Fruit fly (Drosophila melanogaster): ENCODE results near the gene Elal.

- TF ChIP-seq bab1 (GFP tag; optimal IDR thresholded peaks at IDR 0.05) (no peak), Mnt (GFP tag; optimal IDR thresholded peaks at IDR 0.05) (no peak), cnc (optimal IDR thresholded peaks at IDR 0.05) (no peak), Hr96 (GFP tag; optimal IDR thresholded peaks at IDR 0.05) (no peak), CG12768 (GFP tag; optimal IDR thresholded peaks at IDR 0.05) (no peak), cic (GFP tag; optimal IDR thresholded peaks at IDR 0.05) (no peak), CG7101 (tag; optimal IDR thresholded peaks at IDR 0.05) (no peak), pad (GFP tag; optimal IDR thresholded peaks at IDR 0.05) (no peak), CG33017 (tag; optimal IDR thresholded peaks at IDR 0.05) (no peak), ovo (GFP tag; optimal IDR thresholded peaks at IDR 0.05) (no peak)
These were observed 25.1 kb downstream of the Elal start for dm6 chr3R:24890217-24890616.

All from whole organism, adult.